Fruit fly (Drosophila melanogaster) Kc167 (cell line): ENCODE measurements around the gene iav.

Source experiments
- Myc ChIP-seq: fragments of >200 bp; optimal IDR thresholded peaks from 2 replicates; lab custom pipeline; 2017; ENCODE audit warnings: missing external identifiers
- Sin3A ChIP-seq: fragments of >200 bp; optimal IDR thresholded peaks from 2 replicates; lab custom pipeline; 2018; ENCODE audit warnings: missing external identifiers
- h ChIP-seq: fragments of >200 bp; optimal IDR thresholded peaks from 3 replicates; lab custom pipeline; 2018; ENCODE audit warnings: missing external identifiers
- insv ChIP-seq: fragments of >200 bp; optimal IDR thresholded peaks from 3 replicates; lab custom pipeline; 2018; ENCODE audit warnings: missing external identifiers
- psq ChIP-seq: fragments of >200 bp; optimal IDR thresholded peaks from 2 replicates; lab custom pipeline; 2017; ENCODE audit warnings: missing external identifiers
- ttk ChIP-seq: sonication (Bioruptor generic); optimal IDR thresholded peaks from 2 replicates; lab custom pipeline; 2017; ENCODE audit warnings: missing external identifiers

iav gene

dm6 chrX:6793390-6793789 is 20.4 kb upstream of the iav start:
- TF ChIP-seq insv (lab: Kevin White, UChicago) (no peak), Sin3A (no peak), ttk (lab: Kevin White, UChicago) (no peak), Myc (no peak), h (no peak), psq (lab: Kevin White, UChicago) (no peak)

DNA sequence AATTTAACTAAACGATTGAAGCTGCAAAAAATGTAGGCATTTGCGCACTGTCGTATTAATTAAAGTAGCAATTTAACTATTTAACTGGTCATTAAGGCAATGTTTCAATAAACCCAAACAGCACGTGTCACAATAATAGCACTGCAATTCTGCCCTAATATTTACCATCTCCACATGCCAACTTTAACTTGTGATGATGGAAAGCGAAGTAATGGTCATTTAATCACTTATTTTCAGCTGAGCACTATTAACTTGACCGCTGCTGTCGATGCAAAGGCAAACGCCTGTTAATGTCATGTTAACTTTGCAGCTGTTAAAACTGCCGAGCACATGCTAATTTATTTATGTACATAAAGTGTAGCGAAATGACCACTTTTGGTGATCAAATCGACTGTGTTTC is 19.6 kb upstream of the iav start:
- TF ChIP-seq ttk (lab: Kevin White, UChicago) (no peak), Myc (no peak), Sin3A (no peak), psq (lab: Kevin White, UChicago) (no peak), insv (lab: Kevin White, UChicago) (no peak), h (no peak)

dm6 chrX:6794826-6795225 is 19.0 kb upstream of the iav start:
- no peak for TF ChIP-seq ttk (lab: Kevin White, UChicago)
- no peak for TF ChIP-seq Myc
- no peak for TF ChIP-seq h
- no peak for TF ChIP-seq psq (lab: Kevin White, UChicago)
- no peak for TF ChIP-seq insv (lab: Kevin White, UChicago)
- no peak for TF ChIP-seq Sin3A

DNA sequence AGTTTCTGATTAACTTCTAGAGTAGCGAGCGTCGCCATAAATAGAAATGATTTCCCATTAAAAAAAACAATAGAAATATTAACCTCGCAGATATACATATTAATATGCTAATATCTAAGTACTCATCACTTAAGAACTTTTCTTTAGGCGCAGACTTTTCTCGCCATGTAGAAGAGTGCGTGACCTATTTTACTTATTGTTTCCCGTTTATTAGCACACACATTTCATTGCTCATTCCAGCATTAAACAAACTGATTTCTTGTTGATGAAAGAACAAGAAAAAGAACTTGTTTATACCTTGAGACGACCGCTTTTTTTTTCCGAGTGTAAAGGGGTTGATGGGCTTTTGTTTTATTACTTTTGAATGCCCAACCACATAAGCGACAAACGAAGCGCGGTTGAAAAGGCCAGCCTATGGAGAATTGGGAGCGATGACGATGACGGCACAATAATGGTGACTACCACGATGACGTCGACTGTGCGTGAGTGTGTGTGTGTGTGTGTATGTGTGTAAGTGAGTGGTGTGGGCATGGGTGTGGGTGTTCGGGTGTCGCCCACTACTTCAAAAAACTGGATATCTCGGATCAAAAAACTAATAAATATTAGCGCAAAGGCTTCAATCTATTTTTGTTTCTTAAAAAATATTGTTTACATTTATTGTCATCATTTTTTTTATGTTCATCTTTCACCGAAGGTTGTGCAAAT is 17.6 kb upstream of the iav start:
- no peak for TF ChIP-seq Myc
- TF ChIP-seq h, result no peak
- no peak for TF ChIP-seq insv (lab: Kevin White, UChicago)
- no peak for TF ChIP-seq ttk (lab: Kevin White, UChicago)
- TF ChIP-seq Sin3A, result no peak
- no peak for TF ChIP-seq psq (lab: Kevin White, UChicago)

dm6 chrX:6796972-6797371 is 16.8 kb upstream of the iav start:
- TF ChIP-seq Myc (no peak), insv (lab: Kevin White, UChicago) (no peak), ttk (lab: Kevin White, UChicago) (no peak)

- TF ChIP-seq Sin3A (no peak), ttk (lab: Kevin White, UChicago) (no peak), Myc (no peak), psq (lab: Kevin White, UChicago) (no peak), insv (lab: Kevin White, UChicago) (no peak), h (no peak)
These were observed 14.3 kb upstream of the iav start for dm6 chrX:6799261-6800022.

DNA sequence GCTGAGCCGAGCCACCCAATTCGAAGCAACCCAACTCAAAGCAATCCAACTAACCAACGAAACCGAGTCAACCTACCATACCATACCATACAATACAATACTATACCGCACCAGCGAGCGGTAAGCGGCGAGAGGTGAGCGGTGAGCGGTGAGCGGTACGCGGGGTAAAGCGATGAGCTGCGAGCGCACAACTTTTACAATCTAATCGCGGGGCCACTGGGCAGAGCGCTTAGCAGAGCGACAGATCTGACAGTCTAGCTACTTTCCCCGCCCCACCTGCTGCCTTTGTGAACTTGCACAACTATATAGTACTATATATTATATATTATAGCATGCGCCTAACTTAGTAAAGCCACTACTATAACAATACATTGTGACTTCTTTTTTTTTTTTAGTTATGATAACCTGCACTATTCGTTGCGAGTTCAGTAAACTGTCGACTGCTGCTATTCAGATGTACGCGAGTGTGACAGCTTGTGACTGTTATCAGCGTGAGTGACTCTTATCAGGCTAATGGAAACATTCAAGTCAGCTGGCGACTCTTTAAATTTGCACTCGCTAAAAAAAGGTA is 13.0 kb upstream of the iav start:
- TF ChIP-seq Sin3A (no peak), psq (lab: Kevin White, UChicago) (no peak), h (no peak), ttk (lab: Kevin White, UChicago) (no peak), insv (lab: Kevin White, UChicago) (no peak)

- TF ChIP-seq h (no peak), psq (lab: Kevin White, UChicago) (no peak), Sin3A (no peak), ttk (lab: Kevin White, UChicago) (no peak), insv (lab: Kevin White, UChicago) (no peak), Myc (no peak)
These were observed 11.2 kb upstream of the iav start for dm6 chrX:6802376-6803080.

- TF ChIP-seq Myc, result no peak
- TF ChIP-seq insv (lab: Kevin White, UChicago), result no peak
- no peak for TF ChIP-seq Sin3A
These were observed 10.4 kb upstream of the iav start, which contains the start of the genes C3G and pod1 for dm6 chrX:6803312-6803794. Gene C3G, minus strand, starts transcription at chrX:6803593. Gene pod1, plus strand, starts transcription at chrX:6803684.

dm6 chrX:6803880-6804484 is 9.8 kb upstream of the iav start:
- TF ChIP-seq ttk (lab: Kevin White, UChicago) (no peak), Sin3A (no peak), psq (lab: Kevin White, UChicago) (no peak), Myc (no peak), h (no peak), insv (lab: Kevin White, UChicago) (no peak)

DNA sequence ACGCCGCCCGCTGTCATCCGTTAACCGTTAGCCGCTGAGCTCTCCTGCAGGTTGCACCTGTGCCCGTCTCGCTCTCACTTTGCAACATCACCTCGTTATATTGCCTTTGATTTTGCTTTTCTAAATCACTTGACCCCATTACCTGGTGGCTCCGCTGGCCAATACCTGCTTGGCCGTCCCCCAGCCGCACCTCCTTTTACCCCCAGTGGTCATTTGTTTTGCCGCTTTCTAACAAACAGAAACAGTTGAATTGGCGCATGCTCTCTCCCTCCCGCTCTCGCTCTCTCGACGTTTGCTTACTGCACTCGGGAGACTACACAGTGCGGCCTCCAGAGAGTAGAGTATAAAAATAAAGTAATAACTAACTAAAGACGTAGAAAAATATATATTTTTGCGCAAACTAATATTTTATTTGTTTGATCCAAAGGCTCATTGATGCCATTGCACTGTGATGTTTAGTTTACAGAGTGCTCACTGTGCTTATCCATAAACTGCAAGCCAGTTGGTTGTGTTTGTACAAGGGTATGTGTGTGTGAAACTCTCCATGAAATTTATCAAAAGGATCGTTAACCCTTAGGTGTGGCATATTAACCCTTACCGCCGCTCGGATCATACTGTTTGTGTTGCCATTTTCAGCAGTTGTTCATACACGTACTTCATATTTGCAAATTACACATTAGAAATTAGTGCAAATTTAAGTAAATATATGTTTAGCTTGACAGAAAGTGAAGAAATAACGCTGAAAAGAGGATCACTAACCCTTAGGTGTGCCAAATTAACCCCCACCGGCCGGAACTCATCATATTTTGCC is 9.1 kb upstream of the iav start:
- TF ChIP-seq h, result no peak
- no peak for TF ChIP-seq Sin3A
- no peak for TF ChIP-seq insv (lab: Kevin White, UChicago)
- TF ChIP-seq Myc, result no peak
- TF ChIP-seq psq (lab: Kevin White, UChicago), result no peak
- no peak for TF ChIP-seq ttk (lab: Kevin White, UChicago)
